Fruit fly (Drosophila melanogaster): ENCODE data around the gene drm.

- TF ChIP-seq OdsH (GFP tag; optimal IDR thresholded peaks at IDR 0.05) (no peak), tai (GFP tag; optimal IDR thresholded peaks at IDR 0.05) (no peak), Dfd (GFP tag; optimal IDR thresholded peaks at IDR 0.05) (no peak), Rel (GFP tag; optimal IDR thresholded peaks at IDR 0.05) (no peak), Rel (tag; optimal IDR thresholded peaks at IDR 0.05) (no peak), Vsx2 (GFP tag; optimal IDR thresholded peaks at IDR 0.05; ENCODE audit: partially characterized antibody) (no peak), CG32264 (GFP tag; optimal IDR thresholded peaks at IDR 0.05) (no peak), Abd-B (GFP tag; optimal IDR thresholded peaks at IDR 0.05) (no peak), h (GFP tag; optimal IDR thresholded peaks at IDR 0.05) (no peak), pan (optimal IDR thresholded peaks at IDR 0.05) (no peak), N (GFP tag; optimal IDR thresholded peaks at IDR 0.05) (no peak)
Observed at dm6 chr2L:3519551-3519950, 19.5 kb upstream of the drm start, which contains the start of the genes CG3213 and CG8851.
